Worm (Caenorhabditis elegans): ENCODE measurements around the gene lhfp-4.

DNA sequence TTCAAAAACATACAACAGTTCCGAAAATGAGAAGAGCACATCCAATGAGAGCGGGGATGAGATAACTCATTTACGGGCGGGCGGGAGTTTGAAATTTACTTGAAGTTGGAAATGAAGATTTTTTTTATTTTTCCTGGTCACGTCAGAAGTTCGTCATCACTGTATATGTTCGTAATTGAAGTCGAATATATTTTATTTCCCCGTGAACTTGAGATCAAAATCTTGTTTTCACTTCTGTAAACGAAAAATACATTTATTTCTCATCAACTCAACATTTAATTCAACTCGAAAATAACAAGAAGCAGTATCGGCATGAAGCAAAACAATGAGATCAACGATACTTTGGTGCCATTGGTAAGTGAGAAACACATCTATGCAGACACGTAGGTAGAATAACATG is 41.0 kb downstream of the lhfp-4 start, which contains the start of gene C49C3.20:
- TF ChIP-seq snpc-4 (tag; optimal IDR thresholded peaks at IDR 0.05) = no peak
- TF ChIP-seq sem-2 (GFP tag; optimal IDR thresholded peaks at IDR 0.05) = no peak
- no peak for TF ChIP-seq pha-4 (tag; optimal IDR thresholded peaks at IDR 0.05)
